Worm (Caenorhabditis elegans) whole organism, early embryonic: ENCODE results near the gene clec-58.

Experiments used
- B0310.2 ChIP-seq: sonication (generic microtip); optimal IDR thresholded peaks from 2 replicates; lab custom pipeline; 2016; ENCODE audit warnings: mild to moderate bottlenecking, missing genetic modification characterization, missing compliant biosample characterization
- ama-1 ChIP-seq: fragments of 150-350 bp; optimal IDR thresholded peaks from 2 replicates; lab custom pipeline; 2014
- ceh-36 ChIP-seq: sonication (generic microtip); optimal IDR thresholded peaks from 2 replicates; lab custom pipeline; 2016; ENCODE audit warnings: missing genetic modification characterization, inconsistent platforms, missing compliant biosample characterization
- hmbx-1 ChIP-seq: sonication (generic microtip); optimal IDR thresholded peaks from 2 replicates; lab custom pipeline; 2016; ENCODE audit warnings: mild to moderate bottlenecking, missing genetic modification characterization, missing compliant biosample characterization
- pes-1 ChIP-seq: fragments of 200-800 bp; sonication (Bioruptor generic); IDR thresholded peaks from 2 replicates; pipeline ENCODE4 v1.3.6; 2022; ENCODE audit warnings: missing genetic modification reagents, missing genetic modification characterization, missing compliant biosample characterization
- tbx-11 ChIP-seq: fragments of 200-800 bp; sonication (Bioruptor generic); IDR thresholded peaks from 2 replicates; pipeline ENCODE4 v1.3.6; 2022; ENCODE audit warnings: missing genetic modification characterization, missing compliant biosample characterization
- tbx-37 ChIP-seq: fragments of 200-800 bp; sonication (Bioruptor generic); conservative IDR thresholded peaks from 2 replicates; pipeline ENCODE4 v1.3.6; 2022; ENCODE audit warnings: missing genetic modification reagents, missing genetic modification characterization, missing compliant biosample characterization

DNA sequence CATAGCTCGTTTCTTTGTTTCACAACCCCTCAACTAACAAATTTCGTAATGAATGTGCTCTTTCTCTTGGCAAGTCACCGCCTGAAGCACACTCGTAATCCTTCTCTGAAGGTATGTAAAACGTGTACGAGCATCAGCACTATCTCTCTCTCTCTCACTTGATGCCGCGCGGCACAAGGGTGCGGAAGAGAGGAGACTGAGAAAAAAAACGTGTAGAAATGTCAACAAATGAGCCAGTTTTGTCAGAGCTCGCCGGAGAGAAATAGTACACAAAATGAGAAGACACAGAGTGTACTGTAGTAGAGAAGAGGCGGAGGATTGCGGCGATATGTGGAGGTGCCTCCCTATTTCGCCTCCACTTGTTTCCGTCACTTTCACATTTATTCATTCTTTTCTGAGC lies 34.3 kb upstream of the clec-58 start, which contains the start of gene F59B10.3:
- TF ChIP-seq pes-1 (GFP tag; lab: Robert Waterston, UW) (no peak), hmbx-1 (tag; lab: Kevin White, UChicago) (no peak), ama-1 (lab: Kevin White, UChicago) (no peak), tbx-11 (GFP tag; lab: Robert Waterston, UW) (no peak), ceh-36 (tag; lab: Kevin White, UChicago) (no peak), tbx-37 (GFP tag; lab: Robert Waterston, UW) (no peak), B0310.2 (tag; lab: Kevin White, UChicago) (no peak)
